Worm (Caenorhabditis elegans): ENCODE data around the gene rib-2.

rib-2 gene

DNA sequence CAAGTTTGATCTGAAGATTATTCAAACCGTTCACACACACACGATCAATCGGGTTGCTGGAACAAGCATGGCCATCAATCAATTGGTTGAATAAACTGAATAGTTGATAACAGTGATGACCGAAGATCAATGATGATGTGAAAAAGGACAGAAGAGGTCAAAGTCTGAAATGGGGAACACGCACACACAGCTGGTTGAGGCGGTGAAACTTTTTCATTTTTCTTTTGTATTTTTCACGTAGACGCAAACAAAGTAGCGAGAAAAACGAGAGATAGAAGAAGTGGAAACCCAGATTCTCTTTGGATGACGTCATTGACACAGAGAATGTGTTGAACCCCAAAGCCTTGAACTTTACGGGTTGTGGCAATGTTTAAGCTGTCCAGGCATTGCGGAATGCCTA, 25.1 kb upstream of the rib-2 start (continued):
- no peak for TF ChIP-seq C04F5.9 (tag; optimal IDR thresholded peaks at IDR 0.05)
- peak in 4 of 6 experiments; percentile 58 to 90 (median 76) for TF ChIP-seq elt-3 (tag; optimal IDR thresholded peaks at IDR 0.05)
- peak; percentile 92 for TF ChIP-seq nhr-85 (tag)
- peak in 1 of 2 experiments; percentile 65 for TF ChIP-seq lin-35 (GFP tag; optimal IDR thresholded peaks at IDR 0.05)
- TF ChIP-seq nhr-90 (tag; optimal IDR thresholded peaks at IDR 0.05; ENCODE audit: poor library complexity), result peak; percentile 67
- TF ChIP-seq unc-62 (GFP tag; optimal IDR thresholded peaks at IDR 0.05), result no peak
- no peak for TF ChIP-seq nhr-77 (tag; optimal IDR thresholded peaks at IDR 0.05)
- TF ChIP-seq ztf-11 (tag; optimal IDR thresholded peaks at IDR 0.05), result no peak
- TF ChIP-seq nhr-47 (tag; optimal IDR thresholded peaks at IDR 0.05), result peak; percentile 40
- peak; percentile 76 for TF ChIP-seq snu-23 (GFP tag; optimal IDR thresholded peaks at IDR 0.05)
- peak; percentile 50 for TF ChIP-seq unc-130 (tag; optimal IDR thresholded peaks at IDR 0.05)
- peak in 1 of 3 experiments; percentile 38 for TF ChIP-seq dpl-1 (GFP tag; optimal IDR thresholded peaks at IDR 0.05)
- TF ChIP-seq mdl-1 (tag; optimal IDR thresholded peaks at IDR 0.05), result peak in 1 of 2 experiments; percentile 46
- peak; percentile 26 to 30 for TF ChIP-seq lsy-2 (tag; optimal IDR thresholded peaks at IDR 0.05)
- TF ChIP-seq vab-15 (tag; optimal IDR thresholded peaks at IDR 0.05), result no peak
- TF ChIP-seq mep-1 (tag; optimal IDR thresholded peaks at IDR 0.05), result peak; percentile 59

DNA sequence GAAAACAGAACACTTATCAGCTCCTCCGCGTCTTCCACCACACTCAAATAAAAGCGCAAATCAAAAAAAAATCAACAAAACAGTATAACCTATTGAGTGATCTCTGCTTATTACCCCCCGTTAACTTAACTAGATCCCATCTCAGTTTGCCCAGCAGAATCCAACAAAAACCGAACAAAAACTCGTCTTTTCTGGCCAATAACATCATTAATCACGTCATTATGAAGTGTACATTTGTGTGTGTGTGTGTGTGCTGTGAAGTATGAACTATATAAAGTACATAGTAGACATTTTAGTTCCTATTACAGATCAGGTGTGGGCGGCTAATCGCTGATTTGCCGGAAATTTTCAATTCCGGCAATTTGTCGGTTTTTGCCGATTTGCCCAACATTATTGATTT, 24.5 kb upstream of the rib-2 start:
- TF ChIP-seq nhr-84 (tag; optimal IDR thresholded peaks at IDR 0.05), result no peak
- TF ChIP-seq nhr-85 (tag), result peak; percentile 71
- TF ChIP-seq C16A3.4 (tag; optimal IDR thresholded peaks at IDR 0.05), result no peak
- TF ChIP-seq mdl-1 (tag; optimal IDR thresholded peaks at IDR 0.05), result no peak
- no peak for TF ChIP-seq ceh-88 (GFP tag; IDR thresholded peaks at IDR 0.05)
- peak; percentile 9 for TF ChIP-seq ama-1 (optimal IDR thresholded peaks at IDR 0.05)
- TF ChIP-seq blmp-1 (tag; optimal IDR thresholded peaks at IDR 0.05), result no peak
- TF ChIP-seq unc-30 (tag; optimal IDR thresholded peaks at IDR 0.05), result no peak
- TF ChIP-seq pag-3 (tag; optimal IDR thresholded peaks at IDR 0.05; ENCODE audit: borderline replicate concordance, insufficient read depth), result no peak
- no peak for TF ChIP-seq alr-1 (tag; optimal IDR thresholded peaks at IDR 0.05; ENCODE audit: borderline replicate concordance)

DNA sequence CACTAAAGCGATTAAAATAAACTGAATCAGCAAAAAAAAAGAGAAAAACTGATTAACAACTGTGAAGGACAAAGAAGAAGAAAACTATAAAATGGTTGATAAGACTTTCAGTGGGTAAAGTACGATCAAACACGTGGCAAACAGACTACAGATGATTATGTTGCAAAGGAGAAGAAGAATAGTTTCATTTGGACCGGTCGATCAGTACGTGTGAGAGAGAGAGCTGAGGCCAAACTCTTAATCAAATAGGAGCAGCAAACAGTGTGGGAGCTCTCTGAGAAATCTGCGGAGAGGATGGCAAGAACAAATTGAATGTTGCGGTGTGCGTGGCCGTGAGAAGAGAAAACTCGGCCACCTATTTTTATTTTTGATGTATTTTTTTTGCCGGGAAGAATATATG, 23.6 kb upstream of the rib-2 start:
- TF ChIP-seq swsn-7 (tag; optimal IDR thresholded peaks at IDR 0.05), result peak; percentile 7
- TF ChIP-seq efl-3 (GFP tag; optimal IDR thresholded peaks at IDR 0.05), result no peak
- no peak for TF ChIP-seq efl-1 (optimal IDR thresholded peaks at IDR 0.05)
- peak in 1 of 2 experiments; percentile 78 for TF ChIP-seq efl-1 (GFP tag; optimal IDR thresholded peaks at IDR 0.05 in 1 of 2)
- no peak for TF ChIP-seq mab-9 (GFP tag; IDR thresholded peaks at IDR 0.05)
- TF ChIP-seq unc-30 (tag; optimal IDR thresholded peaks at IDR 0.05), result no peak
- peak; percentile 42; the same call in 1 of the 2 replicates for TF ChIP-seq nhr-19 (GFP tag; conservative IDR thresholded peaks at IDR 0.05)
- peak; percentile 71 for TF ChIP-seq nhr-20 (tag; optimal IDR thresholded peaks at IDR 0.05)
- TF ChIP-seq ztf-11 (tag; optimal IDR thresholded peaks at IDR 0.05), result no peak
- TF ChIP-seq ceh-90 (tag; optimal IDR thresholded peaks at IDR 0.05), result peak; percentile 17
- TF ChIP-seq nhr-90 (tag; optimal IDR thresholded peaks at IDR 0.05; ENCODE audit: poor library complexity), result peak; percentile 52
- TF ChIP-seq lin-13 (GFP tag; optimal IDR thresholded peaks at IDR 0.05), result no peak
- TF ChIP-seq blmp-1 (tag; optimal IDR thresholded peaks at IDR 0.05), result peak; percentile 26
- peak; percentile 30 for TF ChIP-seq lin-14 (GFP tag; optimal IDR thresholded peaks at IDR 0.05)
- TF ChIP-seq elt-2 (tag; optimal IDR thresholded peaks at IDR 0.05), result peak; percentile 44
- no peak for TF ChIP-seq unc-62 (GFP tag; optimal IDR thresholded peaks at IDR 0.05)
- TF ChIP-seq irx-1 (tag; optimal IDR thresholded peaks at IDR 0.05), result no peak
- TF ChIP-seq skn-1 (tag; optimal IDR thresholded peaks at IDR 0.05), result no peak
- peak in 3 of 6 experiments; percentile 60 to 90 (median 80) for TF ChIP-seq elt-3 (tag; optimal IDR thresholded peaks at IDR 0.05)
- TF ChIP-seq nhr-12 (tag; optimal IDR thresholded peaks at IDR 0.05), result no peak
- peak in 1 of 2 experiments; percentile 19 for TF ChIP-seq lsy-2 (tag; optimal IDR thresholded peaks at IDR 0.05)
- TF ChIP-seq fkh-10 (GFP tag; optimal IDR thresholded peaks at IDR 0.05), result no peak
- TF ChIP-seq rnt-1 (tag; optimal IDR thresholded peaks at IDR 0.05), result no peak
- peak; percentile 32 for TF ChIP-seq snu-23 (GFP tag; optimal IDR thresholded peaks at IDR 0.05)
- no peak for TF ChIP-seq hlh-17 (GFP tag; optimal IDR thresholded peaks at IDR 0.05; ENCODE audit: borderline replicate concordance)
- TF ChIP-seq lin-35 (GFP tag; optimal IDR thresholded peaks at IDR 0.05), result peak in 1 of 2 experiments; percentile 65
- peak; percentile 47 for TF ChIP-seq lir-3 (tag; optimal IDR thresholded peaks at IDR 0.05; ENCODE audit: poor library complexity)
- no peak for TF ChIP-seq lin-15B (tag; optimal IDR thresholded peaks at IDR 0.05)
- peak; percentile 56 for TF ChIP-seq nhr-85 (tag)
- TF ChIP-seq C16A3.4 (tag; optimal IDR thresholded peaks at IDR 0.05), result peak; percentile 17
- no peak for TF ChIP-seq vab-15 (tag; optimal IDR thresholded peaks at IDR 0.05)
- peak; percentile 24 for TF ChIP-seq tbx-2 (tag; optimal IDR thresholded peaks at IDR 0.05)
- TF ChIP-seq mdl-1 (tag; optimal IDR thresholded peaks at IDR 0.05), result peak in 1 of 2 experiments; percentile 50
- no peak for TF ChIP-seq unc-130 (tag; optimal IDR thresholded peaks at IDR 0.05)
- no peak for TF ChIP-seq ceh-63 (GFP tag; optimal IDR thresholded peaks at IDR 0.05)
- TF ChIP-seq alr-1 (tag; optimal IDR thresholded peaks at IDR 0.05; ENCODE audit: borderline replicate concordance), result no peak
- TF ChIP-seq ets-5 (GFP tag; IDR thresholded peaks at IDR 0.05), result no peak

Measured in whole organism, L1 larva.